Fruit fly (Drosophila melanogaster): ENCODE measurements around the gene Met.
A peak's percentile ranks its signal among the peaks of the same experiment; 100 is the strongest.

The Met gene

DNA sequence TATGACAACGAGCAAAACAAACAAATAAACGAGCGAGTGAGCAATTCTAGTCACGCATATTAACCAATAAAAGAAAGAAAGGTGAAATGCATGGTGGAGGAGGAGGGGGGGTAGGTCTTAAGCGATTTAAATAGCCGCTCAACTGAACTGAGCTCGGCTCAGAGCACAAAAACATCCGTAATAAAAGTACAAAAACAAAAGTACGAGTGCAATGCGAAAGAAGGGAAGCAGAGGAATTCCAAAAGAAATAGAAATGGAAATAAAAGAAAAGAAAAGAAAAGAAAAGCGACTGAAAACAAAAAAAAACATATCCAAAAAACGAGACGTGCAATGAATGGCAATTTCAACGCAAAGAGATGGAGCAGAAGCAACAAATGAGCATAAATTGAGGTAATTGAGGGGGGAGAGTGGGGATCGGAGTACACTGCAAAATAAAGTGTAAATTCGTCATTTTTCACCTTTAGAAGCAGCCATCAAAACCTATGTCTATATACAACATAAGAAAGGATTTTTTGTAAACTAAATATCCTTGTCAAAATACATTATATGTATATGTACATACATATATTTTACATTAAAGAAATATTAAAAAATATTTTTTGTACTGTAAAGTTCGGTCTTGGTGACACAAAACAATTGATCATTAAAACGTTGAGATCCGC lies 42.4 kb downstream of the Met start (continued):
- TF ChIP-seq Ets65A (GFP tag): no peak
- TF ChIP-seq CG2712 (tag; optimal IDR thresholded peaks at IDR 0.05): peak; percentile 46
- TF ChIP-seq gsb-n (tag; optimal IDR thresholded peaks at IDR 0.05): peak; percentile 17
- no peak for TF ChIP-seq CG10321 (GFP tag; IDR thresholded peaks at IDR 0.05)
- TF ChIP-seq CG17829 (tag; optimal IDR thresholded peaks at IDR 0.05): peak; percentile 16
- TF ChIP-seq D (optimal IDR thresholded peaks at IDR 0.05): no peak
- TF ChIP-seq D (GFP tag; optimal IDR thresholded peaks at IDR 0.05): peak; percentile 13
- TF ChIP-seq dm (GFP tag; optimal IDR thresholded peaks at IDR 0.05): no peak
- peak; percentile 25 for TF ChIP-seq CoRest (tag; optimal IDR thresholded peaks at IDR 0.05)
- peak; percentile 3 for TF ChIP-seq ind (GFP tag; optimal IDR thresholded peaks at IDR 0.05)
- TF ChIP-seq lmd (GFP tag; IDR thresholded peaks at IDR 0.05): 0 out of 2 replicates have a peak, but pooled peaks have one; percentile 16
- no peak for TF ChIP-seq MESR4 (GFP tag; optimal IDR thresholded peaks at IDR 0.05)
- TF ChIP-seq CG7839 (tag; optimal IDR thresholded peaks at IDR 0.05): peak; percentile 39
- TF ChIP-seq Ssrp (tag; optimal IDR thresholded peaks at IDR 0.05): peak; percentile 43
- peak in 1 of 2 experiments; percentile 18 for TF ChIP-seq dpn (GFP tag; optimal IDR thresholded peaks at IDR 0.05)
- TF ChIP-seq ranshi (GFP tag; IDR thresholded peaks at IDR 0.05): peak; percentile 10; the same call in 1 of the 2 replicates
- TF ChIP-seq nmo (GFP tag; optimal IDR thresholded peaks at IDR 0.05): peak; percentile 39
- TF ChIP-seq CG11560 (tag; IDR thresholded peaks at IDR 0.05): no peak
- no peak for TF ChIP-seq shn (GFP tag; optimal IDR thresholded peaks at IDR 0.05)
- TF ChIP-seq Blimp-1 (GFP tag; optimal IDR thresholded peaks at IDR 0.05): peak; percentile 61
- TF ChIP-seq insv (GFP tag; optimal IDR thresholded peaks at IDR 0.05): no peak
- peak; percentile 32; the same call in 1 of the 2 replicates for TF ChIP-seq Drgx (GFP tag; IDR thresholded peaks at IDR 0.05)
- peak; percentile 14 for TF ChIP-seq ewg (GFP tag; optimal IDR thresholded peaks at IDR 0.05)
- TF ChIP-seq CG11504 (tag; optimal IDR thresholded peaks at IDR 0.05): peak; percentile 57
- TF ChIP-seq HHEX (GFP tag; optimal IDR thresholded peaks at IDR 0.05): peak; percentile 13
- TF ChIP-seq CG13424 (tag; optimal IDR thresholded peaks at IDR 0.05): peak; percentile 37
- no peak for TF ChIP-seq CG7928 (GFP tag; optimal IDR thresholded peaks at IDR 0.05)
- TF ChIP-seq CG4404 (GFP tag; IDR thresholded peaks at IDR 0.05): no peak
- peak; percentile 50 for TF ChIP-seq unpg (GFP tag; optimal IDR thresholded peaks at IDR 0.05)
- peak; percentile 41 for TF ChIP-seq fd96Cb (tag; optimal IDR thresholded peaks at IDR 0.05)
- peak; percentile 58 for TF ChIP-seq CG10979 (tag; optimal IDR thresholded peaks at IDR 0.05)
- TF ChIP-seq D19A (tag; optimal IDR thresholded peaks at IDR 0.05): peak; percentile 25
- no peak for TF ChIP-seq salm (tag; optimal IDR thresholded peaks at IDR 0.05)
- TF ChIP-seq row (GFP tag; IDR thresholded peaks at IDR 0.05): peak; percentile 31; the same call in 1 of the 3 replicates
- TF ChIP-seq PHDP (tag; optimal IDR thresholded peaks at IDR 0.05): peak; percentile 49
- no peak for TF ChIP-seq abd-A (tag; optimal IDR thresholded peaks at IDR 0.05)
- no peak for TF ChIP-seq unc-4 (GFP tag; IDR thresholded peaks at IDR 0.05; ENCODE audit: partially characterized antibody)
- 0 out of 2 replicates have a peak, but pooled peaks have one; percentile 15 for TF ChIP-seq wor (GFP tag; IDR thresholded peaks at IDR 0.05)
- TF ChIP-seq CG17385 (GFP tag; optimal IDR thresholded peaks at IDR 0.05): peak; percentile 6
- TF ChIP-seq lab (GFP tag; optimal IDR thresholded peaks at IDR 0.05): peak; percentile 24
- peak; percentile 35 for TF ChIP-seq CG15601 (tag; optimal IDR thresholded peaks at IDR 0.05)
- 0 out of 2 replicates have a peak, but pooled peaks have one; percentile 34 for TF ChIP-seq Xrp1 (GFP tag; IDR thresholded peaks at IDR 0.05)
- TF ChIP-seq CG18262 (tag; optimal IDR thresholded peaks at IDR 0.05): peak; percentile 4
- no peak for TF ChIP-seq Jarid2 (GFP tag; optimal IDR thresholded peaks at IDR 0.05)
- TF ChIP-seq gcm2 (GFP tag; optimal IDR thresholded peaks at IDR 0.05): no peak
- peak; percentile 57 for TF ChIP-seq phol (tag; optimal IDR thresholded peaks at IDR 0.05)
- peak; percentile 68 for TF ChIP-seq Sox102F (GFP tag; optimal IDR thresholded peaks at IDR 0.05)
- TF ChIP-seq bsh (GFP tag; optimal IDR thresholded peaks at IDR 0.05): peak in 1 of 2 experiments; percentile 67
